Fruit fly (Drosophila melanogaster): ENCODE results near the gene CG33235.

DNA sequence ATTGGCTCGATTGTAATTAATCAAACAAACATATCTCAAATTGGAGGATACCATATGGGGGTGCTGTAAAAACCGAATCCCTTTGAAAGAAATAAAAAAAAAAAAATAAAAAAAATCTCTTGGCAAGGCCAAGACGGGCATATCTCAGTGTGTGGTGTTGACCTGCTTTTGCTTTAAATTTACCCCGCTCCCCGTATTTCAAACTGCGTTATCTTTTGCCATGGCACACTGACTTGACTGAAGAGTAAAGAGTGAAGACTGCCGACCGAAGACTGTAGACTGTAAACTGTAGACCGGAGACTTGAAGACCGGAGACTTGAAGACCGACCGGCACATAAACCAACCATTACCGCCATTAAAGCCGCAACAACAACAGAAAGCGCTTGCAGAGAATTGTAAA, 20.6 kb upstream of the CG33235 start:
- TF ChIP-seq usp (GFP tag; optimal IDR thresholded peaks at IDR 0.05) (no peak), Dll (optimal IDR thresholded peaks at IDR 0.05) (no peak), psq (optimal IDR thresholded peaks at IDR 0.05) (no peak), pan (optimal IDR thresholded peaks at IDR 0.05) (no peak)

All from whole organism.